Fruit fly (Drosophila melanogaster): ENCODE results near the gene CG32815.

dm6 chrX:900725-901345 is 31.4 kb upstream of the CG32815 start:
- peak; percentile 91 for TF ChIP-seq CG8301 (tag; optimal IDR thresholded peaks at IDR 0.05)
- TF ChIP-seq EcR (GFP tag; optimal IDR thresholded peaks at IDR 0.05), result peak; percentile 92
- peak; percentile 90 for TF ChIP-seq Snoo (tag; optimal IDR thresholded peaks at IDR 0.05)
- TF ChIP-seq D1 (tag; optimal IDR thresholded peaks at IDR 0.05), result peak; percentile 55
- peak; percentile 96 for TF ChIP-seq CG4496 (GFP tag; IDR thresholded peaks at IDR 0.05)
- peak; percentile 89 for TF ChIP-seq CG14655 (GFP tag; optimal IDR thresholded peaks at IDR 0.05)
- TF ChIP-seq CG34367 (tag; optimal IDR thresholded peaks at IDR 0.05), result peak; percentile 88

All from whole organism, pupa.